Fruit fly (Drosophila melanogaster) whole organism, embryonic: ENCODE data around the gene Rab26.

ENCODE experiments used
- Ada2b ChIP-seq: fragments of 200-800 bp; sonication (Bioruptor generic); IDR thresholded peaks from 2 replicates; pipeline ENCODE4 v1.3.6; 2022; ENCODE audit warnings: missing biosample characterization, missing genetic modification characterization
- Adf1 ChIP-seq: fragments of 200-800 bp; sonication (Bioruptor generic); IDR thresholded peaks from 2 replicates; pipeline ENCODE4 v1.3.6; 2022; ENCODE audit warnings: missing biosample characterization, missing genetic modification characterization
- Bdp1 ChIP-seq: fragments of 200-800 bp; sonication (Bioruptor generic); optimal IDR thresholded peaks from 3 replicates; lab custom pipeline; 2016; ENCODE audit warnings: missing biosample characterization, missing genetic modification characterization
- CG10366 ChIP-seq: fragments of 200-800 bp; sonication (Bioruptor generic); IDR thresholded peaks from 2 replicates; pipeline ENCODE4 v1.3.6; 2022; ENCODE audit warnings: missing biosample characterization, missing genetic modification characterization
- CG11504 ChIP-seq: fragments of 200-800 bp; sonication (Bioruptor generic); optimal IDR thresholded peaks from 3 replicates; lab custom pipeline; 2019; ENCODE audit warnings: missing biosample characterization, mild to moderate bottlenecking, missing genetic modification characterization, moderate library complexity
- CG11560 ChIP-seq: fragments of 200-800 bp; sonication (Bioruptor generic); IDR thresholded peaks from 3 replicates; pipeline ENCODE4 v1.3.6; 2022; ENCODE audit warnings: missing biosample characterization, missing genetic modification characterization
- CG12236 ChIP-seq: fragments of 200-800 bp; sonication (Bioruptor generic); optimal IDR thresholded peaks from 2 replicates; lab custom pipeline; 2016; ENCODE audit warnings: missing biosample characterization, missing genetic modification characterization
- CG12391 ChIP-seq: fragments of 200-800 bp; sonication (Bioruptor generic); optimal IDR thresholded peaks from 3 replicates; lab custom pipeline; 2018; ENCODE audit warnings: missing biosample characterization, mild to moderate bottlenecking, missing genetic modification characterization, moderate library complexity
- CG12659 ChIP-seq: fragments of 200-800 bp; sonication (Bioruptor generic); optimal IDR thresholded peaks from 3 replicates; lab custom pipeline; 2017; ENCODE audit warnings: mild to moderate bottlenecking, missing biosample characterization, missing genetic modification reagents, missing genetic modification characterization
- CG12744 ChIP-seq: fragments of 200-800 bp; sonication (Bioruptor generic); optimal IDR thresholded peaks from 2 replicates; lab custom pipeline; 2016; ENCODE audit warnings: missing biosample characterization, missing genetic modification characterization
- CG14441 ChIP-seq: fragments of 200-800 bp; sonication (Bioruptor generic); IDR thresholded peaks from 2 replicates; pipeline ENCODE4 v1.3.6; 2022; ENCODE audit warnings: missing biosample characterization, missing genetic modification characterization
- CG15696 ChIP-seq: fragments of 200-800 bp; sonication (Bioruptor generic); optimal IDR thresholded peaks from 2 replicates; lab custom pipeline; 2019; ENCODE audit warnings: missing biosample characterization, mild to moderate bottlenecking, missing genetic modification characterization, moderate library complexity
- CG17568 ChIP-seq: fragments of 200-800 bp; sonication (Bioruptor generic); optimal IDR thresholded peaks from 2 replicates; lab custom pipeline; 2018; ENCODE audit warnings: missing biosample characterization, mild to moderate bottlenecking, missing genetic modification characterization, moderate library complexity
- CG17912 ChIP-seq: fragments of 200-800 bp; sonication (Bioruptor generic); optimal IDR thresholded peaks from 2 replicates; lab custom pipeline; 2018; ENCODE audit warnings: missing biosample characterization, mild to moderate bottlenecking, missing genetic modification characterization
- CG1832 ChIP-seq: fragments of 200-800 bp; sonication (Bioruptor generic); optimal IDR thresholded peaks from 2 replicates; lab custom pipeline; 2017; ENCODE audit warnings: missing biosample characterization, mild to moderate bottlenecking, missing genetic modification characterization, inconsistent platforms
- CG3281 ChIP-seq: fragments of 200-800 bp; sonication (Bioruptor generic); optimal IDR thresholded peaks from 3 replicates; lab custom pipeline; 2017; ENCODE audit warnings: missing biosample characterization, mild to moderate bottlenecking, missing genetic modification characterization
- CG6813 ChIP-seq: fragments of 200-800 bp; sonication (Bioruptor generic); optimal IDR thresholded peaks from 2 replicates; lab custom pipeline; 2017; ENCODE audit warnings: missing biosample characterization, missing genetic modification characterization, mild to moderate bottlenecking, moderate library complexity, missing genetic modification reagents
- CG7745 ChIP-seq: fragments of 200-800 bp; sonication (Bioruptor generic); optimal IDR thresholded peaks from 2 replicates; lab custom pipeline; 2018; ENCODE audit warnings: missing biosample characterization, mild to moderate bottlenecking, missing genetic modification characterization, moderate library complexity
- CG9215 ChIP-seq: fragments of 200-800 bp; sonication (Bioruptor generic); IDR thresholded peaks from 2 replicates; pipeline ENCODE4 v1.3.6; 2022; ENCODE audit warnings: missing biosample characterization, missing genetic modification characterization
- CkIIα-i1 ChIP-seq: fragments of 200-800 bp; sonication (Bioruptor generic); IDR thresholded peaks from 2 replicates; pipeline ENCODE4 v1.3.6; 2022; ENCODE audit warnings: missing biosample characterization, missing genetic modification characterization
- CrebB ChIP-seq: fragments of 200-800 bp; sonication (Bioruptor generic); optimal IDR thresholded peaks from 3 replicates; lab custom pipeline; 2018; ENCODE audit warnings: missing biosample characterization, mild to moderate bottlenecking, missing genetic modification characterization
- Dad ChIP-seq: fragments of 200-800 bp; sonication (Bioruptor generic); optimal IDR thresholded peaks from 3 replicates; lab custom pipeline; 2016; ENCODE audit warnings: missing biosample characterization, missing genetic modification characterization
- Dbx ChIP-seq: fragments of 200-800 bp; sonication (Bioruptor generic); IDR thresholded peaks from 3 replicates; pipeline ENCODE4 v1.3.6; 2022; ENCODE audit warnings: missing biosample characterization, missing genetic modification characterization
- Dfd ChIP-seq, 2 experiments: fragments of >200 bp; optimal IDR thresholded peaks; 2 replicates each; lab custom pipeline; 2017; ENCODE audit warnings: missing biosample characterization in 2 of 2, missing genetic modification characterization in 2 of 2
- Dip2 ChIP-seq: fragments of 200-800 bp; sonication (Bioruptor generic); IDR thresholded peaks from 2 replicates; pipeline ENCODE4 v1.3.6; 2022; ENCODE audit warnings: missing biosample characterization, missing genetic modification characterization
- Dref ChIP-seq: fragments of 200-800 bp; sonication (Bioruptor generic); IDR thresholded peaks from 2 replicates; pipeline ENCODE4 v1.3.6; 2022; ENCODE audit warnings: missing biosample characterization, missing genetic modification characterization
- Eip74EF ChIP-seq, 2 experiments: fragments of 200-800 bp in 1 of 2; fragments of >200 bp in 1 of 2; sonication (Bioruptor generic) in 1 of 2; optimal IDR thresholded peaks; 2 replicates each; lab custom pipeline; 2017 to 2019; ENCODE audit warnings: missing biosample characterization in 2 of 2, missing genetic modification characterization in 2 of 2, mild to moderate bottlenecking in 1 of 2, moderate library complexity in 1 of 2
- Elba2 ChIP-seq: fragments of 200-800 bp; sonication (Bioruptor generic); optimal IDR thresholded peaks from 3 replicates; lab custom pipeline; 2016; ENCODE audit warnings: missing biosample characterization, missing genetic modification characterization
- Gsc ChIP-seq: fragments of 200-800 bp; sonication (Bioruptor generic); IDR thresholded peaks from 2 replicates; pipeline ENCODE4 v1.3.6; 2022; ENCODE audit warnings: missing biosample characterization, missing genetic modification characterization
- Kr ChIP-seq: fragments of 200-800 bp; sonication (Bioruptor generic); optimal IDR thresholded peaks from 2 replicates; lab custom pipeline; 2017; ENCODE audit warnings: missing biosample characterization, mild to moderate bottlenecking, missing genetic modification characterization
- Lpt ChIP-seq: fragments of >200 bp; optimal IDR thresholded peaks from 2 replicates; lab custom pipeline; 2018; ENCODE audit warnings: missing biosample characterization, missing genetic modification characterization
- Myb ChIP-seq: fragments of 200-800 bp; sonication (Bioruptor generic); optimal IDR thresholded peaks from 2 replicates; lab custom pipeline; 2016; ENCODE audit warnings: missing biosample characterization, missing genetic modification characterization
- NFAT ChIP-seq: fragments of 200-800 bp; sonication (Bioruptor generic); IDR thresholded peaks from 2 replicates; pipeline ENCODE4 v1.3.6; 2022; ENCODE audit warnings: missing biosample characterization, missing genetic modification characterization
- Oli ChIP-seq: fragments of 200-800 bp; sonication (Bioruptor generic); optimal IDR thresholded peaks from 2 replicates; lab custom pipeline; 2018; ENCODE audit warnings: missing biosample characterization, mild to moderate bottlenecking, missing genetic modification characterization, moderate library complexity
- Rx ChIP-seq: fragments of 200-800 bp; sonication (Bioruptor generic); IDR thresholded peaks from 2 replicates; pipeline ENCODE4 v1.3.6; 2022; ENCODE audit warnings: missing biosample characterization, missing genetic modification characterization
- TFAM ChIP-seq: fragments of 200-800 bp; sonication (Bioruptor generic); optimal IDR thresholded peaks from 2 replicates; lab custom pipeline; 2017; ENCODE audit warnings: missing biosample characterization, missing genetic modification characterization, inconsistent platforms
- Tbp ChIP-seq: fragments of >200 bp; optimal IDR thresholded peaks from 2 replicates; lab custom pipeline; 2018; ENCODE audit warnings: missing biosample characterization, missing genetic modification characterization
- amos ChIP-seq: fragments of 200-800 bp; sonication (Bioruptor generic); IDR thresholded peaks from 2 replicates; pipeline ENCODE4 v1.3.6; 2022; ENCODE audit warnings: missing biosample characterization, missing genetic modification characterization; ENCODE audit not compliant: partially characterized antibody
- bowl ChIP-seq: fragments of 200-800 bp; sonication (Bioruptor generic); IDR thresholded peaks from 2 replicates; pipeline ENCODE4 v1.3.6; 2022; ENCODE audit warnings: missing biosample characterization, missing genetic modification characterization
- cad ChIP-seq: fragments of >200 bp; optimal IDR thresholded peaks from 2 replicates; lab custom pipeline; 2017; ENCODE audit warnings: missing biosample characterization, missing genetic modification characterization
- dmrt99B ChIP-seq: fragments of 200-800 bp; sonication (Bioruptor generic); optimal IDR thresholded peaks from 2 replicates; lab custom pipeline; 2018; ENCODE audit warnings: missing biosample characterization, mild to moderate bottlenecking, missing genetic modification characterization, moderate library complexity
- fd102C ChIP-seq: fragments of 200-800 bp; sonication (Bioruptor generic); optimal IDR thresholded peaks from 2 replicates; lab custom pipeline; 2018; ENCODE audit warnings: missing biosample characterization, mild to moderate bottlenecking, missing genetic modification characterization, moderate library complexity
- gcm2 ChIP-seq: fragments of 200-800 bp; sonication (Bioruptor generic); optimal IDR thresholded peaks from 2 replicates; lab custom pipeline; 2016; ENCODE audit warnings: missing biosample characterization, missing genetic modification characterization
- insv ChIP-seq, 2 experiments: fragments of 200-800 bp; sonication (Bioruptor generic); optimal IDR thresholded peaks; 3 replicates each; lab custom pipeline; 2016 to 2018; ENCODE audit warnings: missing biosample characterization in 2 of 2, missing genetic modification characterization in 2 of 2
- kah ChIP-seq: fragments of 200-800 bp; sonication (Bioruptor generic); optimal IDR thresholded peaks from 2 replicates; lab custom pipeline; 2018; ENCODE audit warnings: missing biosample characterization, mild to moderate bottlenecking, missing genetic modification characterization
- kay ChIP-seq: fragments of 200-800 bp; sonication (Bioruptor generic); optimal IDR thresholded peaks from 2 replicates; lab custom pipeline; 2016; ENCODE audit warnings: missing biosample characterization, missing genetic modification characterization
- otp ChIP-seq: fragments of 200-800 bp; sonication (Bioruptor generic); IDR thresholded peaks from 3 replicates; pipeline ENCODE4, ENCODE4 v1.3.6; 2022; ENCODE audit warnings: missing biosample characterization, missing genetic modification characterization
- ranshi ChIP-seq: fragments of 200-800 bp; sonication (Bioruptor generic); IDR thresholded peaks from 2 replicates; pipeline ENCODE4 v1.3.6; 2022; ENCODE audit warnings: missing biosample characterization, missing genetic modification characterization
- sim ChIP-seq: fragments of 200-800 bp; sonication (Bioruptor generic); IDR thresholded peaks from 2 replicates; pipeline ENCODE4 v1.3.6; 2022; ENCODE audit warnings: missing biosample characterization, missing genetic modification characterization
- tna ChIP-seq: fragments of 200-800 bp; sonication (Bioruptor generic); IDR thresholded peaks from 2 replicates; pipeline ENCODE4 v1.3.6; 2022; ENCODE audit warnings: missing biosample characterization, missing genetic modification characterization; ENCODE audit not compliant: partially characterized antibody
- trh ChIP-seq: fragments of 200-800 bp; sonication (Bioruptor generic); optimal IDR thresholded peaks from 2 replicates; lab custom pipeline; 2016; ENCODE audit warnings: missing biosample characterization, missing genetic modification characterization

Gene Rab26

dm6 chr3L:21304400-21304799, 14.2 kb upstream of the Rab26 start, which contains the start of the genes CG11309 and CG7632 (continued):
- TF ChIP-seq CG17912: peak; percentile 99
- peak; percentile 97 for TF ChIP-seq Ada2b
- TF ChIP-seq Lpt (GFP tag; lab: Kevin White, UChicago): no peak
- TF ChIP-seq CG12744 (GFP tag; lab: Kevin White, UChicago): peak; percentile 99
- TF ChIP-seq Oli: peak; percentile 99
- peak; percentile 96 for TF ChIP-seq CG14441 (GFP tag; lab: Robert Waterston, UW)
- TF ChIP-seq TFAM (GFP tag; lab: Kevin White, UChicago): peak; percentile 96
- TF ChIP-seq Rx: peak; percentile 97
- no peak for TF ChIP-seq Tbp (GFP tag; lab: Kevin White, UChicago)
- TF ChIP-seq CG10366 (GFP tag; lab: Robert Waterston, UW): peak; percentile 97
- TF ChIP-seq Elba2 (GFP tag; lab: Kevin White, UChicago): peak; percentile 86
- TF ChIP-seq CG12659 (GFP tag; lab: Kevin White, UChicago): peak; percentile 100
- peak; percentile 98 for TF ChIP-seq fd102C
- peak; percentile 96 for TF ChIP-seq trh (GFP tag; lab: Kevin White, UChicago)
- peak; percentile 48 to 87 for TF ChIP-seq insv (GFP tag; optimal IDR thresholded peaks at IDR 0.05; lab: Kevin White, UChicago)
- 0 out of 2 replicates have a peak, but pooled peaks have one; percentile 29 for TF ChIP-seq tna (GFP tag; lab: Robert Waterston, UW)
- peak; percentile 98 for TF ChIP-seq Dad (GFP tag; lab: Kevin White, UChicago)
- no peak for TF ChIP-seq Dfd (GFP tag; optimal IDR thresholded peaks at IDR 0.05; lab: Kevin White, UChicago)
- TF ChIP-seq cad (GFP tag; lab: Kevin White, UChicago): no peak
- TF ChIP-seq Dip2: no peak
- TF ChIP-seq CG12236 (GFP tag; lab: Kevin White, UChicago): peak; percentile 98
- peak; percentile 33; the same call in 1 of the 2 replicates for TF ChIP-seq amos (GFP tag; lab: Robert Waterston, UW)
- peak; percentile 98 for TF ChIP-seq sim (GFP tag; lab: Robert Waterston, UW)
- peak; percentile 97 for TF ChIP-seq NFAT (GFP tag; lab: Robert Waterston, UW)
- peak; percentile 61; the same call in 1 of the 2 replicates for TF ChIP-seq Gsc (GFP tag; lab: Robert Waterston, UW)
- peak; percentile 89 for TF ChIP-seq Myb (GFP tag; lab: Kevin White, UChicago)
- TF ChIP-seq Dref: 0 out of 2 replicates have a peak, but pooled peaks have one; percentile 34
- TF ChIP-seq CG11504 (tag; lab: Kevin White, UChicago): peak; percentile 98
- peak; percentile 100 for TF ChIP-seq CG3281 (GFP tag; lab: Kevin White, UChicago)
- TF ChIP-seq CG9215: peak; percentile 87
- peak; percentile 97 for TF ChIP-seq CG7745
- peak; percentile 96 for TF ChIP-seq gcm2 (GFP tag; lab: Kevin White, UChicago)
- peak; percentile 66 for TF ChIP-seq CG11560
- TF ChIP-seq kay (GFP tag; lab: Kevin White, UChicago): peak; percentile 97
- TF ChIP-seq Adf1 (GFP tag; lab: Robert Waterston, UW): peak; percentile 83
- TF ChIP-seq Eip74EF (GFP tag; optimal IDR thresholded peaks at IDR 0.05; lab: Kevin White, UChicago): peak in 1 of 2 experiments; percentile 100
- TF ChIP-seq bowl (GFP tag; lab: Robert Waterston, UW): peak; percentile 97
- TF ChIP-seq Dbx (GFP tag; lab: Robert Waterston, UW): peak; percentile 98
- peak; percentile 98 for TF ChIP-seq otp
- TF ChIP-seq CG17568: peak; percentile 99
- peak; percentile 98 for TF ChIP-seq ranshi (GFP tag; lab: Robert Waterston, UW)
- TF ChIP-seq CkIIα-i1: peak; percentile 75
- peak; percentile 100 for TF ChIP-seq CG12391
- TF ChIP-seq kah (GFP tag; lab: Kevin White, UChicago): peak; percentile 99
- TF ChIP-seq CG15696 (tag; lab: Kevin White, UChicago): peak; percentile 99
- peak; percentile 90 for TF ChIP-seq Kr (GFP tag; lab: Kevin White, UChicago)
- TF ChIP-seq dmrt99B (tag; lab: Kevin White, UChicago): peak; percentile 99
- TF ChIP-seq CrebB (tag; lab: Kevin White, UChicago): peak; percentile 100
- peak; percentile 94 for TF ChIP-seq Bdp1 (GFP tag; lab: Kevin White, UChicago)
- TF ChIP-seq CG6813 (GFP tag; lab: Kevin White, UChicago): peak; percentile 99
- TF ChIP-seq CG1832 (GFP tag; lab: Kevin White, UChicago): no peak
